Fruit fly (Drosophila melanogaster) whole organism, adult: ENCODE measurements around the gene hiro.

ENCODE experiments used
- cnc ChIP-seq, 2 experiments: fragments of >200 bp; optimal IDR thresholded peaks; 2 replicates each; lab custom pipeline; 2017
- pad ChIP-seq: fragments of 200-800 bp; sonication (Bioruptor generic); optimal IDR thresholded peaks from 3 replicates; lab custom pipeline; 2017; ENCODE audit warnings: missing biosample characterization, missing genetic modification characterization, mild to moderate bottlenecking, moderate library complexity, missing genetic modification reagents

DNA sequence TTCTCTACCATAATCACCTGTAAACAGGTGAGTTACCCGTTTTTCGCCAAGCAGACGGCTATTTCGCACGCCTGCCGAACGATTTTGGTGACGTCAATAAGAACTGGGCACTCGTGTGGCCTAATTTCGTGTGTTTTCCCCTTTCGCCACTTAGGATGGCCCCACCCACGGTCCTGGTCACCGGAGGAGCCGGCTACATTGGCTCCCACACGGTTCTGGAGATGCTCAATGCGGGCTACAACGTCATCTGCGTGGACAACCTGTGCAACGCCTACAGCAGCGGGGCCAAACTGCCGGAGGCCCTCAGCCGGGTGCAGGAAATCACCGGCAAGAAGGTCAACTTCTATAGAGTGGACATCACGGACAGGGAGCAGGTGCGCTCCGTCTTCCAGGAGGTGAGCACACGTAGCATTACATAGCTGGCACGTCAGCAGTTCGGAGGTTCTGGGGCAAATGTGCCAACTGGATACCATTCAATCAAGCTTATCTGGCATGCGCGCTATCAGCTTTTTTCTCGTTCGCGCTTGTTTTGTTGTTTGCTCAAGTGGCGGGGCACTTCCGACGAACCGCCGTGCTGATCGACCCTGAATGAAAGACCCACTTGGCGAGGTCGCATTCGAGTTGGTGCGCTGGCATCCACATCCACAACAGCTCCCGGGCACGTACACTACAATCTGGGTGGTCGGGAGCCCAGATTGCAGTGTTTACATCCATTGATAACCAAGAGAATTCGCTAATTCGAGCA is 38.6 kb downstream of the hiro start:
- TF ChIP-seq cnc (optimal IDR thresholded peaks at IDR 0.05; lab: Kevin White, UChicago) = no peak
- TF ChIP-seq pad = no peak
